Fruit fly (Drosophila melanogaster): ENCODE data around the gene Gr28b.

DNA sequence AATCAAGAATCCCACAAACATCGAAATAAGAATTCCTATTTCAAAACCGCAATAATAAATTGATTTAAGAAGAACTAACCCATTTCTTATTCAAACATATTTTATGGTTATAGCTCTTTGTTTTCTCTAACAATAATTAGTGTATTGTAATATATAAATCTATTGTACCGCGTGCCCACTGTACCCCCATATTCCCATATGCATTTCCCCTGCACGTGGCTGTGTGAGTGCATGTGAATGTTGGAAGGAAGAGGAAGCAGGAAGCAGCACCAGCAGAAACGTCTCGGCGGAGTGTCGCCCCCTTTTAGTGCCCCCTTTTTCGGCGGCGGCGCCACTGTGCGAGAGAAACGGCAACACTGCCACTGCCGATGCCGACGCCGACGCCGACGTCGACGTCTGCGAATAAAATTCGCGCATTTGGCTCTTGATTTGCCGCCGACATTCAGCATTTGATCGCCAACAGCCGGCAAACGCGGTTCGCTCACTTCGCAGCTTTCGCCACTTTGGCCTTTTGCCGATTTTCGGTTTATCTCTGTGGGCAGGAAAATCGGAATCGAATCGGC lies 38.6 kb downstream of the Gr28b start:
- TF ChIP-seq CG4496 (GFP tag; IDR thresholded peaks at IDR 0.05) (peak; percentile 91), EcR (GFP tag; optimal IDR thresholded peaks at IDR 0.05) (peak; percentile 85), CG8159 (tag; optimal IDR thresholded peaks at IDR 0.05) (peak; percentile 75), Pif1B (GFP tag; optimal IDR thresholded peaks at IDR 0.05) (peak; percentile 60), CG17806 (tag; optimal IDR thresholded peaks at IDR 0.05) (peak; percentile 67), CG10348 (GFP tag; IDR thresholded peaks at IDR 0.05) (0 out of 2 replicates have a peak, but pooled peaks have one; percentile 33), CG8301 (tag; optimal IDR thresholded peaks at IDR 0.05) (peak; percentile 73)

Measured in whole organism, pupa.